Worm (Caenorhabditis elegans) whole organism, mixed stage, embryonic: ENCODE measurements around the gene Y17D7B.10.

ENCODE experiments used
- flh-1 ChIP-seq: fragments of 200-800 bp; sonication (Bioruptor generic); optimal IDR thresholded peaks from 2 replicates; lab custom pipeline; 2018; ENCODE audit warnings: mild to moderate bottlenecking, missing genetic modification characterization, moderate library complexity, missing compliant biosample characterization
- pha-4 ChIP-seq: fragments of 150-350 bp; optimal IDR thresholded peaks from 2 replicates; lab custom pipeline; 2018; ENCODE audit warnings: missing biosample characterization, missing genetic modification reagents, missing genetic modification characterization
- sem-2 ChIP-seq: fragments of 200-800 bp; sonication (Bioruptor generic); optimal IDR thresholded peaks from 2 replicates; lab custom pipeline; 2018; ENCODE audit warnings: mild to moderate bottlenecking, missing genetic modification characterization, missing compliant biosample characterization
- unc-39 ChIP-seq: fragments of 150-350 bp; optimal IDR thresholded peaks from 2 replicates; lab custom pipeline; 2014; ENCODE audit warnings: missing biosample characterization, missing genetic modification characterization
- unc-62 ChIP-seq: fragments of 150-350 bp; optimal IDR thresholded peaks from 2 replicates; lab custom pipeline; 2014; ENCODE audit warnings: missing biosample characterization, missing genetic modification reagents, missing genetic modification characterization
- ztf-11 ChIP-seq: fragments of 150-350 bp; optimal IDR thresholded peaks from 2 replicates; lab custom pipeline; 2014; ENCODE audit warnings: missing biosample characterization, missing genetic modification characterization

ce11 chrV:18771804-18772386 lies 11.6 kb upstream of the Y17D7B.10 start:
- TF ChIP-seq ztf-11 (tag; lab: Kevin White, UChicago) (no peak), pha-4 (tag; lab: Kevin White, UChicago) (no peak), flh-1 (GFP tag; lab: Kevin White, UChicago) (no peak), unc-62 (GFP tag; lab: Kevin White, UChicago) (no peak), sem-2 (no peak), unc-39 (tag; lab: Kevin White, UChicago) (no peak)
